Fruit fly (Drosophila melanogaster) whole organism, embryonic: ENCODE results near the gene dock.

Experiments used
- Atf3 ChIP-seq: fragments of 200-800 bp; sonication (Bioruptor generic); optimal IDR thresholded peaks from 3 replicates; lab custom pipeline; 2016; ENCODE audit warnings: missing biosample characterization, missing genetic modification characterization
- Atf6 ChIP-seq: fragments of 200-800 bp; sonication (Bioruptor generic); IDR thresholded peaks from 2 replicates; pipeline ENCODE4 v1.3.6; 2022; ENCODE audit warnings: missing biosample characterization, missing genetic modification characterization
- BtbVII ChIP-seq: fragments of 200-800 bp; sonication (Bioruptor generic); optimal IDR thresholded peaks from 3 replicates; lab custom pipeline; 2017; ENCODE audit warnings: missing biosample characterization, mild to moderate bottlenecking, missing genetic modification characterization
- CG11456 ChIP-seq: fragments of 200-800 bp; sonication (Bioruptor generic); IDR thresholded peaks from 3 replicates; pipeline ENCODE4 v1.3.6; 2022; ENCODE audit warnings: missing biosample characterization, missing genetic modification characterization
- CG12769 ChIP-seq: fragments of 200-800 bp; sonication (Bioruptor generic); optimal IDR thresholded peaks from 2 replicates; lab custom pipeline; 2019; ENCODE audit warnings: missing biosample characterization, mild to moderate bottlenecking, missing genetic modification characterization, moderate library complexity
- CG14710 ChIP-seq: fragments of 200-800 bp; sonication (Bioruptor generic); optimal IDR thresholded peaks from 3 replicates; lab custom pipeline; 2019; ENCODE audit warnings: missing biosample characterization, mild to moderate bottlenecking, missing genetic modification characterization, moderate library complexity
- CG14965 ChIP-seq: fragments of 200-800 bp; sonication (Bioruptor generic); optimal IDR thresholded peaks from 2 replicates; lab custom pipeline; 2016; ENCODE audit warnings: missing biosample characterization, missing genetic modification characterization, borderline replicate concordance
- CG15269 ChIP-seq: fragments of 200-800 bp; sonication (Bioruptor generic); optimal IDR thresholded peaks from 2 replicates; lab custom pipeline; 2018; ENCODE audit warnings: missing biosample characterization, mild to moderate bottlenecking, missing genetic modification characterization, moderate library complexity
- CG15479 ChIP-seq: fragments of 200-800 bp; sonication (Bioruptor generic); optimal IDR thresholded peaks from 3 replicates; lab custom pipeline; 2019; ENCODE audit warnings: missing biosample characterization, mild to moderate bottlenecking, missing genetic modification characterization, moderate library complexity
- CG15514 ChIP-seq: fragments of 200-800 bp; sonication (Bioruptor generic); optimal IDR thresholded peaks from 3 replicates; lab custom pipeline; 2017; ENCODE audit warnings: missing biosample characterization, missing genetic modification characterization, mild to moderate bottlenecking, moderate library complexity, missing genetic modification reagents
- CG15601 ChIP-seq: fragments of 200-800 bp; sonication (Bioruptor generic); optimal IDR thresholded peaks from 3 replicates; lab custom pipeline; 2019; ENCODE audit warnings: missing biosample characterization, mild to moderate bottlenecking, missing genetic modification characterization, moderate library complexity
- CG15696 ChIP-seq: fragments of 200-800 bp; sonication (Bioruptor generic); optimal IDR thresholded peaks from 2 replicates; lab custom pipeline; 2019; ENCODE audit warnings: missing biosample characterization, mild to moderate bottlenecking, missing genetic modification characterization, moderate library complexity
- CG1647 ChIP-seq: fragments of 200-800 bp; sonication (Bioruptor generic); optimal IDR thresholded peaks from 3 replicates; lab custom pipeline; 2016; ENCODE audit warnings: missing biosample characterization, missing genetic modification characterization
- CG17802 ChIP-seq: fragments of 200-800 bp; sonication (Bioruptor generic); optimal IDR thresholded peaks from 2 replicates; lab custom pipeline; 2018; ENCODE audit warnings: missing biosample characterization, mild to moderate bottlenecking, missing genetic modification characterization, moderate library complexity
- CG17912 ChIP-seq: fragments of 200-800 bp; sonication (Bioruptor generic); optimal IDR thresholded peaks from 2 replicates; lab custom pipeline; 2018; ENCODE audit warnings: missing biosample characterization, mild to moderate bottlenecking, missing genetic modification characterization
- CG30431 ChIP-seq: fragments of 200-800 bp; sonication (Bioruptor generic); optimal IDR thresholded peaks from 2 replicates; lab custom pipeline; 2017; ENCODE audit warnings: missing biosample characterization, missing genetic modification characterization
- CG32772 ChIP-seq: fragments of 200-800 bp; sonication (Bioruptor generic); IDR thresholded peaks from 2 replicates; pipeline ENCODE4 v1.3.6; 2022; ENCODE audit warnings: missing biosample characterization, missing genetic modification characterization
- CG33557 ChIP-seq: fragments of 200-800 bp; sonication (Bioruptor generic); optimal IDR thresholded peaks from 2 replicates; lab custom pipeline; 2019; ENCODE audit warnings: missing biosample characterization, mild to moderate bottlenecking, missing genetic modification characterization, moderate library complexity
- CG3407 ChIP-seq: fragments of 200-800 bp; sonication (Bioruptor generic); optimal IDR thresholded peaks from 2 replicates; lab custom pipeline; 2018; ENCODE audit warnings: missing biosample characterization, mild to moderate bottlenecking, missing genetic modification characterization
- CG4730 ChIP-seq: fragments of 200-800 bp; sonication (Bioruptor generic); IDR thresholded peaks from 2 replicates; pipeline ENCODE4 v1.3.6; 2022; ENCODE audit warnings: missing biosample characterization, missing genetic modification characterization
- CG6254 ChIP-seq: fragments of 200-800 bp; sonication (Bioruptor generic); optimal IDR thresholded peaks from 3 replicates; lab custom pipeline; 2017; ENCODE audit warnings: mild to moderate bottlenecking, missing biosample characterization, missing genetic modification reagents, missing genetic modification characterization
- CG6654 ChIP-seq: fragments of 200-800 bp; sonication (Bioruptor generic); optimal IDR thresholded peaks from 2 replicates; lab custom pipeline; 2017; ENCODE audit warnings: missing biosample characterization, mild to moderate bottlenecking, missing genetic modification characterization
- CG8281 ChIP-seq: fragments of 200-800 bp; sonication (Bioruptor generic); optimal IDR thresholded peaks from 2 replicates; lab custom pipeline; 2018; ENCODE audit warnings: missing biosample characterization, mild to moderate bottlenecking, missing genetic modification characterization, moderate library complexity
- D ChIP-seq, 2 experiments: fragments of 200-800 bp in 1 of 2; fragments of >200 bp in 1 of 2; sonication (Bioruptor generic) in 1 of 2; optimal IDR thresholded peaks; 2 replicates in 1 of 2; 3 replicates in 1 of 2; lab custom pipeline; 2017; ENCODE audit warnings: mild to moderate bottlenecking in 1 of 2, missing biosample characterization in 1 of 2, missing genetic modification characterization in 1 of 2, missing genetic modification reagents in 1 of 2
- D19A ChIP-seq: fragments of 200-800 bp; optimal IDR thresholded peaks from 3 replicates; lab custom pipeline; 2019; ENCODE audit warnings: missing biosample characterization, mild to moderate bottlenecking, missing genetic modification characterization, moderate library complexity
- Dref ChIP-seq: fragments of 200-800 bp; sonication (Bioruptor generic); IDR thresholded peaks from 2 replicates; pipeline ENCODE4 v1.3.6; 2022; ENCODE audit warnings: missing biosample characterization, missing genetic modification characterization
- Eip74EF ChIP-seq, 2 experiments: fragments of 200-800 bp in 1 of 2; fragments of >200 bp in 1 of 2; sonication (Bioruptor generic) in 1 of 2; optimal IDR thresholded peaks; 2 replicates each; lab custom pipeline; 2017 to 2019; ENCODE audit warnings: missing biosample characterization in 2 of 2, missing genetic modification characterization in 2 of 2, mild to moderate bottlenecking in 1 of 2, moderate library complexity in 1 of 2
- Hmr ChIP-seq: fragments of 200-800 bp; sonication (Bioruptor generic); optimal IDR thresholded peaks from 3 replicates; lab custom pipeline; 2017; ENCODE audit warnings: mild to moderate bottlenecking, missing biosample characterization, missing genetic modification reagents, missing genetic modification characterization
- Hsf ChIP-seq: fragments of 200-800 bp; sonication (Bioruptor generic); optimal IDR thresholded peaks from 3 replicates; lab custom pipeline; 2016; ENCODE audit warnings: missing biosample characterization, missing genetic modification characterization
- MTF-1 ChIP-seq: fragments of 200-800 bp; sonication (Bioruptor generic); optimal IDR thresholded peaks from 2 replicates; lab custom pipeline; 2018; ENCODE audit warnings: missing biosample characterization, mild to moderate bottlenecking, missing genetic modification characterization, borderline replicate concordance
- Trl ChIP-seq, 3 experiments: fragments of >200 bp in 2 of 3; fragments of 200-800 bp in 1 of 3; sonication (Bioruptor generic) in 1 of 3; optimal IDR thresholded peaks; 2 replicates in 1 of 3; 3 replicates in 2 of 3; lab custom pipeline; 2016 to 2017; ENCODE audit warnings: missing biosample characterization in 1 of 3, missing genetic modification characterization in 1 of 3
- ac ChIP-seq: fragments of 200-800 bp; sonication (Bioruptor generic); optimal IDR thresholded peaks from 3 replicates; lab custom pipeline; 2017; ENCODE audit warnings: missing biosample characterization, mild to moderate bottlenecking, missing genetic modification characterization
- bbx ChIP-seq: fragments of 200-800 bp; sonication (Bioruptor generic); IDR thresholded peaks from 2 replicates; pipeline ENCODE4 v1.3.6; 2022; ENCODE audit warnings: missing biosample characterization, missing genetic modification characterization; ENCODE audit not compliant: partially characterized antibody
- bsh ChIP-seq, 2 experiments: fragments of 200-800 bp; sonication (Bioruptor generic); optimal IDR thresholded peaks; 2 replicates each; lab custom pipeline; 2017 to 2018; ENCODE audit warnings: mild to moderate bottlenecking in 2 of 2, missing biosample characterization in 2 of 2, missing genetic modification characterization in 2 of 2, moderate library complexity in 1 of 2
- cad ChIP-seq: fragments of >200 bp; optimal IDR thresholded peaks from 2 replicates; lab custom pipeline; 2017; ENCODE audit warnings: missing biosample characterization, missing genetic modification characterization
- caup ChIP-seq: fragments of 200-800 bp; sonication (Bioruptor generic); optimal IDR thresholded peaks from 3 replicates; lab custom pipeline; 2017; ENCODE audit warnings: missing biosample characterization, mild to moderate bottlenecking, missing genetic modification characterization, moderate library complexity; ENCODE audit not compliant: severe bottlenecking
- chm ChIP-seq: fragments of 200-800 bp; sonication (Bioruptor generic); IDR thresholded peaks from 2 replicates; pipeline ENCODE4 v1.3.6; 2022; ENCODE audit warnings: missing biosample characterization, missing genetic modification characterization
- eyg ChIP-seq: fragments of 200-800 bp; sonication (Bioruptor generic); optimal IDR thresholded peaks from 3 replicates; lab custom pipeline; 2016; ENCODE audit warnings: missing biosample characterization, missing genetic modification characterization
- gcm ChIP-seq: fragments of 200-800 bp; sonication (Bioruptor generic); optimal IDR thresholded peaks from 2 replicates; lab custom pipeline; 2019; ENCODE audit warnings: missing biosample characterization, mild to moderate bottlenecking, missing genetic modification characterization, moderate library complexity
- ham ChIP-seq: fragments of 200-800 bp; sonication (Bioruptor generic); IDR thresholded peaks from 2 replicates; pipeline ENCODE4 v1.3.6; 2022; ENCODE audit warnings: missing biosample characterization, missing genetic modification characterization
- ind ChIP-seq: fragments of 200-800 bp; sonication (Bioruptor generic); optimal IDR thresholded peaks from 3 replicates; lab custom pipeline; 2016; ENCODE audit warnings: missing biosample characterization, missing genetic modification characterization
- lab ChIP-seq: fragments of 200-800 bp; sonication (Bioruptor generic); optimal IDR thresholded peaks from 3 replicates; lab custom pipeline; 2017; ENCODE audit warnings: missing biosample characterization, missing genetic modification characterization, mild to moderate bottlenecking, moderate library complexity, missing genetic modification reagents
- nom ChIP-seq: fragments of 200-800 bp; sonication (Bioruptor generic); optimal IDR thresholded peaks from 2 replicates; lab custom pipeline; 2017; ENCODE audit warnings: missing biosample characterization, missing genetic modification characterization, mild to moderate bottlenecking, moderate library complexity, missing genetic modification reagents
- scrt ChIP-seq: fragments of 200-800 bp; sonication (Bioruptor generic); optimal IDR thresholded peaks from 2 replicates; lab custom pipeline; 2018; ENCODE audit warnings: missing biosample characterization, mild to moderate bottlenecking, missing genetic modification characterization, moderate library complexity
- sens-2 ChIP-seq: fragments of 200-800 bp; sonication (Bioruptor generic); IDR thresholded peaks from 2 replicates; pipeline ENCODE4 v1.3.6; 2022; ENCODE audit warnings: missing biosample characterization, missing genetic modification characterization
- zen2 ChIP-seq: fragments of 200-800 bp; sonication (Bioruptor generic); IDR thresholded peaks from 3 replicates; pipeline ENCODE4 v1.3.6; 2022; ENCODE audit warnings: missing biosample characterization, missing genetic modification characterization; ENCODE audit not compliant: partially characterized antibody

The dock gene

DNA sequence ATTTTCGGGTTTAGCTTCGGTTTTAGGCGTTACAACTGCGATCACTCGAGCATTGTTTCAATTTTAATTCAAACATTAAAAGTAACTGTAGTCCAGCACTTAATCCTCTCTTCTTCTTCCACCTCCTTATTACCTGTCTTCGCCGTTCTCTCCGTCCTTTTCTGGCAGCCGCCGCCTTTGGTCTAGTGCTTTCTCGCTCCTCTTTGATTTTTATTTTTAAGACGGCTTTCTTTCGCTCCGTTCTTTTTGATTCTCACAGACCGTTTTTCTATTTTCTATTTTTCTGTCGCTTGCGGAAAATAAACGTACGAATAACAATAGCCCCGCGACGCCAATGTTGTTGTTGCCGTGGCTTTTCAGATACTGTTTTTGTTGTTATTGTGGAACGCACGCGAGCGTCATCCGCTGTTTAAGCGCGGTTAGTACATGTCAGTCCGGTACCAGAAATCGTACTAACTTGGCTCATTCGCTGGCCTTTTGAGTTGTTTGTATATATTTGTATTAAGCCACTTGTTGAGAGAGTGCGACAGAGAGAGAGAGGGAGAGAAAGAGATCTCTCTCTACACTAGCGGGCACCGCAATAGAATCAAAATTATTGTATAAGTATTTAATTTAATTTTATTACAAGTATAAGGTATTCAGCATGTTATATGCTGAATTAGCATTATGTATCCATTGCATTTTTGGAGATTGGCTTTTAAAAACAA is 42.3 kb downstream of the dock start, which contains the start of gene aru (continued):
- TF ChIP-seq gcm (GFP tag; lab: Kevin White, UChicago) (peak; percentile 50), bbx (GFP tag; lab: Robert Waterston, UW) (0 out of 2 replicates have a peak, but pooled peaks have one; percentile 16), Atf3 (GFP tag; lab: Kevin White, UChicago) (no peak), CG15479 (no peak), CG32772 (GFP tag; lab: Robert Waterston, UW) (no peak), Eip74EF (GFP tag; optimal IDR thresholded peaks at IDR 0.05; lab: Kevin White, UChicago) (peak in 1 of 2 experiments; percentile 31), lab (GFP tag; lab: Kevin White, UChicago) (peak; percentile 63), CG14710 (tag; lab: Kevin White, UChicago) (peak; percentile 23), BtbVII (GFP tag; lab: Kevin White, UChicago) (peak; percentile 62), Atf6 (GFP tag; lab: Robert Waterston, UW) (peak; percentile 75), caup (GFP tag; lab: Kevin White, UChicago) (peak; percentile 9), chm (GFP tag; lab: Robert Waterston, UW) (peak; percentile 53; the same call in 1 of the 2 replicates), CG6654 (no peak), Hsf (no peak), Dref (GFP tag; lab: Robert Waterston, UW) (0 out of 2 replicates have a peak, but pooled peaks have one; percentile 32), CG11456 (GFP tag; lab: Robert Waterston, UW) (no peak), D (optimal IDR thresholded peaks at IDR 0.05; lab: Kevin White, UChicago) (no peak), D (GFP tag; optimal IDR thresholded peaks at IDR 0.05; lab: Kevin White, UChicago) (peak; percentile 29), CG6254 (GFP tag; lab: Kevin White, UChicago) (no peak), sens-2 (peak; percentile 19; the same call in 1 of the 2 replicates), CG15601 (tag; lab: Kevin White, UChicago) (peak; percentile 22), scrt (GFP tag; lab: Kevin White, UChicago) (peak; percentile 63), CG33557 (GFP tag; lab: Kevin White, UChicago) (no peak), CG15696 (no peak), CG17912 (GFP tag; lab: Kevin White, UChicago) (no peak), CG17802 (tag; lab: Kevin White, UChicago) (no peak), CG14965 (GFP tag; lab: Kevin White, UChicago) (no peak), MTF-1 (peak; percentile 24), Trl (optimal IDR thresholded peaks at IDR 0.05; lab: Kevin White, UChicago) (peak; percentile 76 to 82), Trl (GFP tag; optimal IDR thresholded peaks at IDR 0.05; lab: Kevin White, UChicago) (no peak), CG8281 (tag; lab: Kevin White, UChicago) (no peak), nom (peak; percentile 64), ind (GFP tag; lab: Kevin White, UChicago) (no peak), CG15269 (tag; lab: Kevin White, UChicago) (peak; percentile 43), D19A (tag; lab: Kevin White, UChicago) (peak; percentile 29), bsh (GFP tag; optimal IDR thresholded peaks at IDR 0.05; lab: Kevin White, UChicago) (peak in 1 of 2 experiments; percentile 49), eyg (GFP tag; lab: Kevin White, UChicago) (no peak), CG3407 (GFP tag; lab: Kevin White, UChicago) (peak; percentile 25), CG4730 (GFP tag; lab: Robert Waterston, UW) (no peak), Hmr (GFP tag; lab: Kevin White, UChicago) (peak; percentile 51), CG15514 (GFP tag; lab: Kevin White, UChicago) (peak; percentile 21), CG30431 (no peak), CG1647 (GFP tag; lab: Kevin White, UChicago) (no peak), ham (GFP tag; lab: Robert Waterston, UW) (no peak), ac (peak; percentile 3), cad (GFP tag; lab: Kevin White, UChicago) (no peak), CG12769 (peak; percentile 14), zen2 (GFP tag; lab: Robert Waterston, UW) (no peak)
